Worm (Caenorhabditis elegans) whole organism, young adult: ENCODE data around the gene C48B4.13.

Source experiments
- B0019.2 ChIP-seq: fragments of 200-800 bp; sonication (Bioruptor generic); conservative IDR thresholded peaks from 2 replicates; pipeline ENCODE4 v1.3.6; 2022; ENCODE audit warnings: missing genetic modification reagents, missing genetic modification characterization, missing compliant biosample characterization
- B0035.1 ChIP-seq: sonication (generic microtip); optimal IDR thresholded peaks from 2 replicates; lab custom pipeline; 2016; ENCODE audit warnings: missing genetic modification characterization, mild to moderate bottlenecking, missing compliant biosample characterization, missing genotype, missing genetic modification reagents
- B0336.3 ChIP-seq: fragments of 200-800 bp; sonication (Bioruptor generic); IDR thresholded peaks from 2 replicates; pipeline ENCODE4 v1.3.6; 2022; ENCODE audit warnings: missing genetic modification characterization, missing compliant biosample characterization
- C17E4.6 ChIP-seq: fragments of 200-800 bp; sonication (Bioruptor generic); IDR thresholded peaks from 2 replicates; pipeline ENCODE4 v1.3.6; 2022; ENCODE audit warnings: missing genetic modification reagents, missing genetic modification characterization, missing compliant biosample characterization
- F49E8.2 ChIP-seq: sonication (generic microtip); optimal IDR thresholded peaks from 3 replicates; lab custom pipeline; 2017; ENCODE audit warnings: missing genetic modification characterization, mild to moderate bottlenecking, missing compliant biosample characterization, antibody characterized with exemption, moderate library complexity; ENCODE audit not compliant: insufficient read depth
- F57A8.1 ChIP-seq: fragments of 200-800 bp; sonication (Bioruptor generic); optimal IDR thresholded peaks from 2 replicates; lab custom pipeline; 2018; ENCODE audit warnings: mild to moderate bottlenecking, missing genetic modification characterization, moderate library complexity, missing compliant biosample characterization
- F57C9.4 ChIP-seq: sonication (generic microtip); optimal IDR thresholded peaks from 2 replicates; lab custom pipeline; 2017; ENCODE audit warnings: mild to moderate bottlenecking, missing genetic modification characterization, missing compliant biosample characterization
- K11D2.4 ChIP-seq: fragments of 200-800 bp; sonication (Bioruptor generic); IDR thresholded peaks from 2 replicates; pipeline ENCODE4 v1.3.6; 2022; ENCODE audit warnings: missing genetic modification reagents, missing genetic modification characterization, missing compliant biosample characterization
- T26A5.8 ChIP-seq: sonication (generic microtip); optimal IDR thresholded peaks from 2 replicates; lab custom pipeline; 2016; ENCODE audit warnings: missing genetic modification characterization, missing compliant biosample characterization
- Y53F4B.3 ChIP-seq: fragments of 200-800 bp; sonication (Bioruptor generic); IDR thresholded peaks from 2 replicates; pipeline ENCODE4 v1.3.6; 2022; ENCODE audit warnings: missing genetic modification reagents, missing genetic modification characterization, missing compliant biosample characterization
- Y95B8A.8 ChIP-seq: fragments of 200-800 bp; sonication (Bioruptor generic); IDR thresholded peaks from 2 replicates; pipeline ENCODE4 v1.3.6; 2022; ENCODE audit warnings: missing genetic modification reagents, missing genetic modification characterization, missing compliant biosample characterization
- aptf-3 ChIP-seq: fragments of 200-800 bp; sonication (Bioruptor generic); IDR thresholded peaks from 2 replicates; pipeline ENCODE4 v1.3.6; 2022; ENCODE audit warnings: missing genetic modification characterization, missing compliant biosample characterization
- attf-5 ChIP-seq: fragments of 200-800 bp; sonication (Bioruptor generic); optimal IDR thresholded peaks from 2 replicates; lab custom pipeline; 2018; ENCODE audit warnings: mild to moderate bottlenecking, missing genetic modification characterization, missing compliant biosample characterization
- attf-6 ChIP-seq: fragments of 200-800 bp; sonication (Bioruptor generic); IDR thresholded peaks from 2 replicates; pipeline ENCODE4 v1.3.6; 2022; ENCODE audit warnings: missing genetic modification reagents, missing genetic modification characterization, missing compliant biosample characterization
- ccch-3 ChIP-seq: fragments of 200-800 bp; sonication (Bioruptor generic); optimal IDR thresholded peaks from 2 replicates; lab custom pipeline; 2018; ENCODE audit warnings: mild to moderate bottlenecking, missing genetic modification characterization, missing compliant biosample characterization
- cebp-2 ChIP-seq: fragments of 200-800 bp; sonication (Bioruptor generic); IDR thresholded peaks from 2 replicates; pipeline ENCODE4 v1.3.6; 2022; ENCODE audit warnings: missing genetic modification characterization, missing compliant biosample characterization
- ceh-100 ChIP-seq: fragments of 200-800 bp; sonication (Bioruptor generic); IDR thresholded peaks from 2 replicates; pipeline ENCODE4 v1.3.6; 2022; ENCODE audit warnings: missing genetic modification reagents, missing genetic modification characterization, missing compliant biosample characterization
- ceh-58 ChIP-seq: fragments of 200-800 bp; sonication (Bioruptor generic); IDR thresholded peaks from 2 replicates; pipeline ENCODE4 v1.3.6; 2022; ENCODE audit warnings: missing genetic modification characterization, missing compliant biosample characterization
- ceh-91 ChIP-seq: fragments of 200-800 bp; sonication (Bioruptor generic); IDR thresholded peaks from 2 replicates; pipeline ENCODE4 v1.3.6; 2022; ENCODE audit warnings: missing genetic modification reagents, missing genetic modification characterization, missing compliant biosample characterization
- die-1 ChIP-seq: sonication (generic microtip); optimal IDR thresholded peaks from 2 replicates; lab custom pipeline; 2016; ENCODE audit warnings: missing genotype, mild to moderate bottlenecking, missing genetic modification characterization, missing compliant biosample characterization
- dpff-1 ChIP-seq: sonication (generic microtip); optimal IDR thresholded peaks from 2 replicates; lab custom pipeline; 2017; ENCODE audit warnings: mild to moderate bottlenecking, missing genetic modification characterization, missing compliant biosample characterization
- egl-18 ChIP-seq: fragments of 200-800 bp; sonication (Bioruptor generic); IDR thresholded peaks from 2 replicates; pipeline ENCODE4 v1.3.6; 2022; ENCODE audit warnings: missing genetic modification reagents, missing genetic modification characterization, missing compliant biosample characterization
- egl-44 ChIP-seq: fragments of 200-800 bp; sonication (Bioruptor generic); IDR thresholded peaks from 2 replicates; pipeline ENCODE4 v1.3.6; 2022; ENCODE audit warnings: missing genetic modification reagents, missing genetic modification characterization, missing compliant biosample characterization
- egrh-3 ChIP-seq: fragments of 200-800 bp; sonication (Bioruptor generic); IDR thresholded peaks from 2 replicates; pipeline ENCODE4 v1.3.6; 2022; ENCODE audit warnings: missing genetic modification reagents, missing genetic modification characterization, missing compliant biosample characterization
- ets-4 ChIP-seq: fragments of 200-800 bp; sonication (Bioruptor generic); optimal IDR thresholded peaks from 2 replicates; lab custom pipeline; 2018; ENCODE audit warnings: mild to moderate bottlenecking, missing genetic modification characterization, missing compliant biosample characterization
- gei-17 ChIP-seq: fragments of 200-800 bp; sonication (Bioruptor generic); optimal IDR thresholded peaks from 2 replicates; lab custom pipeline; 2018; ENCODE audit warnings: mild to moderate bottlenecking, missing genetic modification characterization, missing compliant biosample characterization
- hlh-12 ChIP-seq: sonication (generic microtip); optimal IDR thresholded peaks from 2 replicates; lab custom pipeline; 2016; ENCODE audit warnings: missing genetic modification characterization, missing compliant biosample characterization
- hmg-20 ChIP-seq: fragments of 200-800 bp; sonication (Bioruptor generic); IDR thresholded peaks from 2 replicates; pipeline ENCODE4 v1.3.6; 2022; ENCODE audit warnings: missing genetic modification reagents, missing genetic modification characterization, missing compliant biosample characterization
- hrde-1 ChIP-seq: sonication (generic microtip); optimal IDR thresholded peaks from 2 replicates; lab custom pipeline; 2016; ENCODE audit warnings: missing genetic modification characterization, mild to moderate bottlenecking, missing compliant biosample characterization, moderate library complexity, missing genotype, missing genetic modification reagents, borderline replicate concordance
- lin-35 ChIP-seq, 3 experiments: fragments of 150-350 bp in 2 of 3; sonication (generic microtip) in 1 of 3; optimal IDR thresholded peaks; 2 replicates each; lab custom pipeline; 2014 to 2018; ENCODE audit warnings: missing biosample characterization in 3 of 3, missing genetic modification characterization in 3 of 3, missing genetic modification reagents in 3 of 3
- lir-1 ChIP-seq: fragments of 200-800 bp; sonication (Bioruptor generic); conservative IDR thresholded peaks from 2 replicates; pipeline ENCODE4 v1.3.6; 2022; ENCODE audit warnings: missing genetic modification reagents, missing genetic modification characterization, missing compliant biosample characterization
- madf-8 ChIP-seq: fragments of 200-800 bp; sonication (Bioruptor generic); conservative IDR thresholded peaks from 2 replicates; pipeline ENCODE4 v1.3.6; 2022; ENCODE audit warnings: missing genetic modification reagents, missing genetic modification characterization, missing compliant biosample characterization
- mcd-1 ChIP-seq: fragments of 200-800 bp; sonication (Bioruptor generic); IDR thresholded peaks from 2 replicates; pipeline ENCODE4 v1.3.6; 2022; ENCODE audit warnings: missing genetic modification reagents, missing genetic modification characterization, missing compliant biosample characterization
- mel-28 ChIP-seq: sonication (generic microtip); optimal IDR thresholded peaks from 2 replicates; lab custom pipeline; 2016; ENCODE audit warnings: borderline replicate concordance, mild to moderate bottlenecking, missing genetic modification characterization, missing compliant biosample characterization
- mes-4 ChIP-seq: sonication (generic microtip); optimal IDR thresholded peaks from 2 replicates; lab custom pipeline; 2016; ENCODE audit warnings: missing genotype, missing genetic modification characterization, missing compliant biosample characterization
- nfya-2 ChIP-seq: fragments of 200-800 bp; sonication (Bioruptor generic); IDR thresholded peaks from 2 replicates; pipeline ENCODE4 v1.3.6; 2022; ENCODE audit warnings: missing genetic modification reagents, missing genetic modification characterization, missing compliant biosample characterization
- nfyb-1 ChIP-seq: fragments of 200-800 bp; sonication (Bioruptor generic); IDR thresholded peaks from 2 replicates; pipeline ENCODE4 v1.3.6; 2022; ENCODE audit warnings: missing genetic modification reagents, missing genetic modification characterization, missing compliant biosample characterization
- nhr-120 ChIP-seq: fragments of 200-800 bp; sonication (Bioruptor generic); IDR thresholded peaks from 2 replicates; pipeline ENCODE4 v1.3.6; 2022; ENCODE audit warnings: missing genetic modification characterization, missing compliant biosample characterization
- nhr-27 ChIP-seq: fragments of 200-800 bp; sonication (Bioruptor generic); optimal IDR thresholded peaks from 2 replicates; lab custom pipeline; 2018; ENCODE audit warnings: mild to moderate bottlenecking, missing genetic modification characterization, moderate library complexity, missing compliant biosample characterization
- snpc-1.3 ChIP-seq: sonication (generic microtip); optimal IDR thresholded peaks from 2 replicates; lab custom pipeline; 2017; ENCODE audit warnings: missing genetic modification characterization, mild to moderate bottlenecking, missing compliant biosample characterization, antibody characterized with exemption, moderate library complexity, missing genotype, missing genetic modification reagents; ENCODE audit not compliant: insufficient read depth
- snpc-3.4 ChIP-seq: sonication (generic microtip); optimal IDR thresholded peaks from 2 replicates; lab custom pipeline; 2017; ENCODE audit warnings: missing genetic modification characterization, mild to moderate bottlenecking, missing compliant biosample characterization, antibody characterized with exemption, moderate library complexity, missing genotype, missing genetic modification reagents
- snpc-4 ChIP-seq, 5 experiments: fragments of 150-350 bp in 1 of 5; sonication (generic microtip) in 4 of 5; optimal IDR thresholded peaks; 2 replicates each; lab custom pipeline; 2014 to 2018; ENCODE audit warnings: missing genetic modification characterization in 5 of 5, missing biosample characterization in 3 of 5, antibody characterized with exemption in 2 of 5, mild to moderate bottlenecking in 2 of 5, missing compliant biosample characterization in 2 of 5, missing genotype in 2 of 5, moderate library complexity in 2 of 5, missing genetic modification reagents in 1 of 5
- somi-1 ChIP-seq: fragments of 200-800 bp; sonication (Bioruptor generic); optimal IDR thresholded peaks from 2 replicates; lab custom pipeline; 2018; ENCODE audit warnings: mild to moderate bottlenecking, missing genetic modification characterization, missing compliant biosample characterization
- tbx-9 ChIP-seq: sonication (generic microtip); optimal IDR thresholded peaks from 2 replicates; lab custom pipeline; 2016; ENCODE audit warnings: borderline replicate concordance, missing genetic modification characterization, inconsistent platforms, missing compliant biosample characterization
- unc-130 ChIP-seq: sonication (generic microtip); optimal IDR thresholded peaks from 2 replicates; lab custom pipeline; 2016; ENCODE audit warnings: missing genetic modification reagents, missing genetic modification characterization, missing compliant biosample characterization
- xnd-1 ChIP-seq: sonication (generic microtip); optimal IDR thresholded peaks from 2 replicates; lab custom pipeline; 2016; ENCODE audit warnings: missing genotype, missing genetic modification reagents, missing genetic modification characterization, missing compliant biosample characterization
- ztf-18 ChIP-seq: sonication (generic microtip); optimal IDR thresholded peaks from 2 replicates; lab custom pipeline; 2016; ENCODE audit warnings: missing genotype, mild to moderate bottlenecking, missing genetic modification characterization, missing compliant biosample characterization

C48B4.13 gene

DNA sequence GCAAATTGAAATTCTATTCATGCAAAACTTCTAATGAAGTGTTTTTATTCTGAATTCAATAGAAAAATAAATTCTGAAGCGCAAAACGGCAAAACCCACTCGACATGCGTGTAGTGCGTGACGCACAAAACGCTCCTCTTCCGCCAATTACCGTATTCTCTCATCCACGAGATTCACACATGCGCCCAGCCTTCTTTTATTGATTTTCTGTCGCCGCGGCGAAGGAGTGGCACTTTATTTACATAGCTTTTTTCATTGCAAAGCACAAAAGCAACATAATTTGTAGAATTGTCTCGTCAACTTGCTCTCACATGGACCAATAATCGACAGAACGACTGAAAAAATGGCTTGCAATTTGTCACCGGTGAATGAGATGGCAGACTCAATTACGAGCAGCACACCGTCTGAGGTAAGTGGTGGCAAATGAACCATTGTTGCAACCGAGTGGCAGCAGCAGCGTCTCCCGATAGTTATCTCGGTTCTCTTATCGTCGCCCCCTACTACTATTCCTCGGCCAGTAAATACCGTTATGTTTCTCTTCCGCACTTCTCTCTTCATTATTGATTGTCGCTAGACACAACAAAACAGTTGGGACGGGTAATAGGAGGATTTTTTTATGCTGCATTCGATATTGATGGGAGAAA is 22.4 kb upstream of the C48B4.13 start, which contains the start of gene unc-16 (continued):
- TF ChIP-seq cebp-2 (GFP tag; lab: Robert Waterston, UW), result no peak
- peak; percentile 89 for TF ChIP-seq mcd-1 (GFP tag; lab: Robert Waterston, UW)
- no peak for TF ChIP-seq F49E8.2 (tag; lab: Kevin White, UChicago)
- TF ChIP-seq Y95B8A.8, result no peak
- TF ChIP-seq attf-5 (GFP tag; lab: Kevin White, UChicago), result peak; percentile 89
- peak; percentile 54 for TF ChIP-seq ztf-18 (tag; lab: Kevin White, UChicago)
- no peak for TF ChIP-seq die-1 (tag; lab: Kevin White, UChicago)
- TF ChIP-seq tbx-9 (tag; lab: Kevin White, UChicago), result no peak
- TF ChIP-seq nhr-120, result no peak
- no peak for TF ChIP-seq ceh-58 (GFP tag; lab: Robert Waterston, UW)
- TF ChIP-seq snpc-1.3, result no peak
- TF ChIP-seq xnd-1, result no peak
- no peak for TF ChIP-seq snpc-4 (GFP tag; optimal IDR thresholded peaks at IDR 0.05; lab: Kevin White, UChicago)
- peak in 3 of 4 experiments; percentile 32 to 55 (median 52) for TF ChIP-seq snpc-4 (tag; optimal IDR thresholded peaks at IDR 0.05; lab: Kevin White, UChicago)
- no peak for TF ChIP-seq ccch-3 (GFP tag; lab: Kevin White, UChicago)
- TF ChIP-seq madf-8 (GFP tag; lab: Robert Waterston, UW), result peak; percentile 40
- TF ChIP-seq B0019.2 (GFP tag; lab: Robert Waterston, UW), result no peak
- TF ChIP-seq somi-1, result no peak
- no peak for TF ChIP-seq ceh-91
- no peak for TF ChIP-seq nfya-2 (GFP tag; lab: Robert Waterston, UW)
- no peak for TF ChIP-seq gei-17 (GFP tag; lab: Kevin White, UChicago)
- no peak for TF ChIP-seq nhr-27 (tag; lab: Kevin White, UChicago)
- TF ChIP-seq egrh-3 (GFP tag; lab: Robert Waterston, UW), result no peak
- TF ChIP-seq dpff-1 (tag; lab: Kevin White, UChicago), result no peak
- TF ChIP-seq T26A5.8 (tag; lab: Kevin White, UChicago), result no peak
- TF ChIP-seq hrde-1 (tag; lab: Kevin White, UChicago), result no peak
- no peak for TF ChIP-seq F57C9.4
- peak; percentile 59 for TF ChIP-seq B0336.3 (GFP tag; lab: Robert Waterston, UW)
- no peak for TF ChIP-seq mes-4 (tag; lab: Kevin White, UChicago)
- no peak for TF ChIP-seq B0035.1 (tag; lab: Kevin White, UChicago)
- no peak for TF ChIP-seq aptf-3 (GFP tag; lab: Robert Waterston, UW)
- TF ChIP-seq egl-44 (GFP tag; lab: Robert Waterston, UW), result no peak
- TF ChIP-seq nfyb-1 (GFP tag; lab: Robert Waterston, UW), result peak; percentile 85; the same call in 1 of the 2 replicates
- TF ChIP-seq snpc-3.4, result no peak
- TF ChIP-seq attf-6 (GFP tag; lab: Robert Waterston, UW), result no peak
- no peak for TF ChIP-seq hlh-12 (tag; lab: Kevin White, UChicago)
- TF ChIP-seq hmg-20 (GFP tag; lab: Robert Waterston, UW), result no peak
- no peak for TF ChIP-seq Y53F4B.3 (GFP tag; lab: Robert Waterston, UW)
- TF ChIP-seq ets-4 (GFP tag; lab: Kevin White, UChicago), result no peak
- TF ChIP-seq lir-1 (GFP tag; lab: Robert Waterston, UW), result no peak
- no peak for TF ChIP-seq egl-18
- TF ChIP-seq unc-130 (GFP tag; lab: Kevin White, UChicago), result no peak
- TF ChIP-seq ceh-100, result peak; percentile 51
- TF ChIP-seq mel-28, result no peak
- TF ChIP-seq C17E4.6 (GFP tag; lab: Robert Waterston, UW), result 0 out of 2 replicates have a peak, but pooled peaks have one; percentile 36
- no peak for TF ChIP-seq F57A8.1 (GFP tag; lab: Kevin White, UChicago)
- peak in 1 of 3 experiments; percentile 82 for TF ChIP-seq lin-35 (GFP tag; optimal IDR thresholded peaks at IDR 0.05; lab: Kevin White, UChicago)
- peak; percentile 87 for TF ChIP-seq K11D2.4 (GFP tag; lab: Robert Waterston, UW)
